Worm (Caenorhabditis elegans): Measurements from ENCODE around the gene clec-215.

DNA sequence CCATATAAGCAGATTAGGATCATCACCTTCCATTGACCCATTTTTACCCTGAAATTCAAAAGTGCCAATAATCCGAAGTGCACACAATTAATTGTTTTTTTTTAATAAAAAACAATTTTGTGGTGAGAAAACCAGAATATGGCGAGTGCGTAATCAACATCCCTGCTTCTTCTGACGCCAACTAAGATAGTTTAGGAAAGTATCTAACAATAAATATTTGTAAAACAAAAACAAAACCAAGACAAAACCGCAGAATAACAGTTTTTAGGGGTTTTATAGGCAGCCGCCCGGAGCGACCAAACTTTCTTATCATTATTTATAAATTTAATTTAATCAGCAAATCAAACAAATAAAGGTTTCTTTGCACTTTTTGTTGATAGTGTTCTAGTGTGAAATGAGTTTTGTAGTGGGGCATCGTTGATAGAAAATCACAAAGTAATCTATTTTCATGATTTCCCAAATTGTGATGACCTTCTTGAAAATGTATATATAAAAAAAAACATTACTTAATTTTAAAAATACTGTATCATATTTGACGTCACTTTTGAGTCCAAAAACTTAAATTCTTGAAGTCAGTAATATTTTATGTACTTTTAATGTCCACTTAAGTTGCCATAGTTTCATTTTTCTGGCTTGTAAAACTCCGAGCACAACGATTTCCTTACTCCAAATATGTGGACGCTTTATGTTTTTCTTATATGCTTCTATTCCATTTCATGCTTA lies 2.3 kb upstream of the clec-215 start, which contains the start of the genes folt-3 and clec-214:
- TF ChIP-seq med-1 (GFP tag; optimal IDR thresholded peaks at IDR 0.05; ENCODE audit: insufficient read depth) (no peak), ztf-29 (GFP tag; IDR thresholded peaks at IDR 0.05) (no peak), ztf-23 (GFP tag; IDR thresholded peaks at IDR 0.05) (no peak), cog-1 (tag; optimal IDR thresholded peaks at IDR 0.05) (no peak), T22C8.4 (GFP tag; IDR thresholded peaks at IDR 0.05) (no peak), klf-2 (GFP tag; conservative IDR thresholded peaks at IDR 0.05) (no peak), flt-1 (GFP tag; IDR thresholded peaks at IDR 0.05) (no peak), tab-1 (GFP tag; IDR thresholded peaks at IDR 0.05) (no peak)

All from whole organism, midembryonic.